Worm (Caenorhabditis elegans) whole organism, midembryonic: ENCODE measurements around the gene dpy-4.

ENCODE experiments used
- T22C8.4 ChIP-seq: fragments of 200-800 bp; sonication (Bioruptor generic); IDR thresholded peaks from 2 replicates; pipeline ENCODE4 v1.3.6; 2022; ENCODE audit warnings: missing genetic modification characterization, missing compliant biosample characterization
- flt-1 ChIP-seq: fragments of 200-800 bp; sonication (Bioruptor generic); IDR thresholded peaks from 2 replicates; pipeline ENCODE4 v1.3.6; 2022; ENCODE audit warnings: missing genetic modification characterization, missing compliant biosample characterization
- klf-2 ChIP-seq: fragments of 200-800 bp; sonication (Bioruptor generic); conservative IDR thresholded peaks from 2 replicates; pipeline ENCODE4 v1.3.6; 2022; ENCODE audit warnings: missing genetic modification reagents, missing genetic modification characterization, missing compliant biosample characterization
- med-1 ChIP-seq: sonication (generic microtip); optimal IDR thresholded peaks from 2 replicates; lab custom pipeline; 2017; ENCODE audit warnings: missing genetic modification characterization, mild to moderate bottlenecking, missing compliant biosample characterization, antibody characterized with exemption, missing genetic modification reagents; ENCODE audit not compliant: insufficient read depth
- ztf-23 ChIP-seq: fragments of 200-800 bp; sonication (Bioruptor generic); IDR thresholded peaks from 2 replicates; pipeline ENCODE4 v1.3.6; 2022; ENCODE audit warnings: missing genetic modification reagents, missing genetic modification characterization, missing compliant biosample characterization

- TF ChIP-seq ztf-23 (no peak), med-1 (GFP tag; lab: Kevin White, UChicago) (no peak), klf-2 (GFP tag; lab: Robert Waterston, UW) (no peak), flt-1 (no peak), T22C8.4 (GFP tag; lab: Robert Waterston, UW) (no peak)
Measured at ce11 chrIV:14986684-14987083, at the start of gene dpy-4.
